Worm (Caenorhabditis elegans) whole organism, L2 larva: ENCODE measurements around the gene W07G4.8.

Experiments
- C34F6.9 ChIP-seq: fragments of 150-350 bp; optimal IDR thresholded peaks from 2 replicates; lab custom pipeline; 2014; ENCODE audit warnings: missing biosample characterization, missing genetic modification characterization
- R02D3.7 ChIP-seq: fragments of 150-350 bp; optimal IDR thresholded peaks from 2 replicates; lab custom pipeline; 2014; ENCODE audit warnings: missing biosample characterization, missing genetic modification characterization
- Y55F3AM.14 ChIP-seq: fragments of 200-800 bp; sonication (Bioruptor generic); optimal IDR thresholded peaks from 2 replicates; lab custom pipeline; 2018; ENCODE audit warnings: mild to moderate bottlenecking, missing genetic modification characterization, missing compliant biosample characterization
- ZK546.5 ChIP-seq: sonication (generic microtip); optimal IDR thresholded peaks from 2 replicates; lab custom pipeline; 2017; ENCODE audit warnings: missing biosample characterization, missing genetic modification characterization
- alr-1 ChIP-seq: fragments of 150-350 bp; optimal IDR thresholded peaks from 2 replicates; lab custom pipeline; 2014; ENCODE audit warnings: missing biosample characterization, missing genetic modification characterization
- ama-1 ChIP-seq: fragments of 150-350 bp; optimal IDR thresholded peaks from 2 replicates; lab custom pipeline; 2018; ENCODE audit warnings: inconsistent platforms
- blmp-1 ChIP-seq: sonication (generic microtip); optimal IDR thresholded peaks from 2 replicates; lab custom pipeline; 2017; ENCODE audit warnings: missing genetic modification characterization, mild to moderate bottlenecking, missing compliant biosample characterization, antibody characterized with exemption, moderate library complexity; ENCODE audit not compliant: insufficient read depth
- crh-2 ChIP-seq: sonication (generic microtip); optimal IDR thresholded peaks from 2 replicates; lab custom pipeline; 2017; ENCODE audit warnings: missing biosample characterization, missing genetic modification characterization
- dmd-4 ChIP-seq: sonication (generic microtip); optimal IDR thresholded peaks from 2 replicates; lab custom pipeline; 2017; ENCODE audit warnings: missing biosample characterization, missing genetic modification characterization
- egl-27 ChIP-seq: sonication (generic microtip); optimal IDR thresholded peaks from 3 replicates; lab custom pipeline; 2017; ENCODE audit warnings: missing biosample characterization, missing genetic modification reagents, missing genetic modification characterization
- elt-1 ChIP-seq: fragments of 150-350 bp; optimal IDR thresholded peaks from 2 replicates; lab custom pipeline; 2014; ENCODE audit warnings: missing biosample characterization, missing genetic modification characterization
- elt-3 ChIP-seq: sonication (generic microtip); optimal IDR thresholded peaks from 2 replicates; lab custom pipeline; 2017; ENCODE audit warnings: missing biosample characterization, missing genetic modification characterization
- fos-1 ChIP-seq: fragments of 150-350 bp; optimal IDR thresholded peaks from 2 replicates; lab custom pipeline; 2014; ENCODE audit warnings: missing biosample characterization, missing genetic modification characterization
- gmeb-1 ChIP-seq: fragments of 150-350 bp; optimal IDR thresholded peaks from 2 replicates; lab custom pipeline; 2014; ENCODE audit warnings: missing biosample characterization, missing genetic modification characterization
- lin-11 ChIP-seq: fragments of 150-350 bp; sonication (generic microtip); optimal IDR thresholded peaks from 2 replicates; lab custom pipeline; 2014; ENCODE audit warnings: missing biosample characterization, missing genetic modification characterization, inconsistent platforms, mixed read lengths
- lin-13 ChIP-seq: fragments of 150-350 bp; optimal IDR thresholded peaks from 2 replicates; lab custom pipeline; 2014; ENCODE audit warnings: missing biosample characterization, missing genetic modification reagents, missing genetic modification characterization
- lin-39 ChIP-seq: fragments of 150-350 bp; optimal IDR thresholded peaks from 2 replicates; lab custom pipeline; 2014; ENCODE audit warnings: missing biosample characterization, missing genetic modification reagents, missing genetic modification characterization
- lsy-2 ChIP-seq, 2 experiments: fragments of 150-350 bp in 1 of 2; sonication (generic microtip) in 1 of 2; optimal IDR thresholded peaks; 2 replicates each; lab custom pipeline; 2014 to 2017; ENCODE audit warnings: missing biosample characterization in 2 of 2, missing genetic modification characterization in 2 of 2
- mab-5 ChIP-seq: fragments of 150-350 bp; optimal IDR thresholded peaks from 2 replicates; lab custom pipeline; 2014; ENCODE audit warnings: missing biosample characterization, missing genetic modification characterization
- mbf-1 ChIP-seq: sonication (generic microtip); optimal IDR thresholded peaks from 2 replicates; lab custom pipeline; 2017; ENCODE audit warnings: missing biosample characterization, missing genetic modification characterization
- mdl-1 ChIP-seq, 2 experiments: fragments of 150-350 bp in 1 of 2; sonication (generic microtip) in 1 of 2; optimal IDR thresholded peaks; 2 replicates each; lab custom pipeline; 2017; ENCODE audit warnings: missing biosample characterization in 2 of 2, missing genetic modification characterization in 2 of 2
- nhr-10 ChIP-seq: sonication (generic microtip); optimal IDR thresholded peaks from 2 replicates; lab custom pipeline; 2017; ENCODE audit warnings: missing biosample characterization, missing genetic modification characterization
- nhr-11 ChIP-seq: fragments of 150-350 bp; optimal IDR thresholded peaks from 2 replicates; lab custom pipeline; 2014; ENCODE audit warnings: missing biosample characterization, missing genetic modification characterization
- nhr-12 ChIP-seq: fragments of 150-350 bp; optimal IDR thresholded peaks from 2 replicates; lab custom pipeline; 2014; ENCODE audit warnings: missing biosample characterization, missing genetic modification characterization
- nhr-129 ChIP-seq: fragments of 150-350 bp; optimal IDR thresholded peaks from 2 replicates; lab custom pipeline; 2014; ENCODE audit warnings: missing biosample characterization, missing genetic modification characterization
- nhr-21 ChIP-seq: fragments of 150-350 bp; optimal IDR thresholded peaks from 2 replicates; lab custom pipeline; 2014; ENCODE audit warnings: missing biosample characterization, missing genetic modification characterization
- nhr-23 ChIP-seq: fragments of 150-350 bp; optimal IDR thresholded peaks from 2 replicates; lab custom pipeline; 2014; ENCODE audit warnings: missing biosample characterization, missing genetic modification reagents, missing genetic modification characterization
- nhr-237 ChIP-seq: fragments of 150-350 bp; optimal IDR thresholded peaks from 2 replicates; lab custom pipeline; 2014; ENCODE audit warnings: missing biosample characterization, missing genetic modification characterization
- nhr-6 ChIP-seq: fragments of 150-350 bp; optimal IDR thresholded peaks from 2 replicates; lab custom pipeline; 2014; ENCODE audit warnings: missing biosample characterization, missing genetic modification characterization
- peb-1 ChIP-seq: fragments of 150-350 bp; optimal IDR thresholded peaks from 2 replicates; lab custom pipeline; 2014; ENCODE audit warnings: missing biosample characterization, missing genetic modification characterization
- skn-1 ChIP-seq: sonication (generic microtip); optimal IDR thresholded peaks from 2 replicates; lab custom pipeline; 2017; ENCODE audit warnings: missing biosample characterization, missing genetic modification characterization
- sma-3 ChIP-seq: sonication (generic microtip); optimal IDR thresholded peaks from 2 replicates; lab custom pipeline; 2016; ENCODE audit warnings: missing genetic modification reagents, missing genetic modification characterization, missing compliant biosample characterization
- sma-9 ChIP-seq, 2 experiments: fragments of 150-350 bp in 1 of 2; sonication (generic microtip) in 1 of 2; optimal IDR thresholded peaks; 2 replicates each; lab custom pipeline; 2014 to 2016; ENCODE audit warnings: missing genetic modification characterization in 2 of 2, mild to moderate bottlenecking in 1 of 2, missing biosample characterization in 1 of 2, missing compliant biosample characterization in 1 of 2, missing genetic modification reagents in 1 of 2, moderate library complexity in 1 of 2
- snpc-4 ChIP-seq: fragments of 150-350 bp; optimal IDR thresholded peaks from 2 replicates; lab custom pipeline; 2014; ENCODE audit warnings: missing biosample characterization, missing genetic modification characterization
- unc-39 ChIP-seq: fragments of 150-350 bp; optimal IDR thresholded peaks from 2 replicates; lab custom pipeline; 2014; ENCODE audit warnings: missing biosample characterization, missing genetic modification characterization
- unc-55 ChIP-seq: fragments of 150-350 bp; sonication (generic microtip); optimal IDR thresholded peaks from 3 replicates; lab custom pipeline; 2014; ENCODE audit warnings: missing biosample characterization, missing genetic modification reagents, missing genetic modification characterization
- zag-1 ChIP-seq: fragments of 150-350 bp; optimal IDR thresholded peaks from 2 replicates; lab custom pipeline; 2014; ENCODE audit warnings: missing biosample characterization, missing genetic modification characterization
- ztf-1 ChIP-seq: fragments of 200-800 bp; sonication (Bioruptor generic); conservative IDR thresholded peaks from 2 replicates; pipeline ENCODE4 v1.3.6; 2022; ENCODE audit warnings: missing genetic modification characterization, missing compliant biosample characterization
- ztf-11 ChIP-seq: sonication (generic microtip); optimal IDR thresholded peaks from 2 replicates; lab custom pipeline; 2017; ENCODE audit warnings: missing biosample characterization, missing genetic modification characterization
- ztf-4 ChIP-seq: fragments of 150-350 bp; optimal IDR thresholded peaks from 2 replicates; lab custom pipeline; 2014; ENCODE audit warnings: missing biosample characterization, missing genetic modification characterization

W07G4.8 gene

ce11 chrV:13024499-13024898, 24.9 kb downstream of the W07G4.8 start:
- TF ChIP-seq ztf-1 (GFP tag; lab: Robert Waterston, UW): no peak
- TF ChIP-seq nhr-21 (tag; lab: Kevin White, UChicago): no peak
- TF ChIP-seq mab-5 (tag; lab: Kevin White, UChicago): no peak
- TF ChIP-seq mbf-1 (tag; lab: Kevin White, UChicago): no peak
- TF ChIP-seq ztf-4 (tag; lab: Kevin White, UChicago): no peak
- TF ChIP-seq fos-1 (tag; lab: Kevin White, UChicago): no peak
- TF ChIP-seq zag-1 (tag; lab: Kevin White, UChicago): no peak
- TF ChIP-seq nhr-23: no peak
- no peak for TF ChIP-seq C34F6.9 (tag; lab: Kevin White, UChicago)
- TF ChIP-seq nhr-12 (tag; lab: Kevin White, UChicago): no peak
- TF ChIP-seq R02D3.7 (tag; lab: Kevin White, UChicago): no peak
- no peak for TF ChIP-seq ztf-11 (tag; lab: Kevin White, UChicago)
- no peak for TF ChIP-seq unc-39 (tag; lab: Kevin White, UChicago)
- no peak for TF ChIP-seq gmeb-1 (tag; lab: Kevin White, UChicago)
- TF ChIP-seq nhr-237: no peak
- TF ChIP-seq lin-39 (tag; lab: Kevin White, UChicago): no peak
- no peak for TF ChIP-seq lin-13
- no peak for TF ChIP-seq lsy-2 (tag; optimal IDR thresholded peaks at IDR 0.05; lab: Kevin White, UChicago)
- TF ChIP-seq crh-2 (tag; lab: Kevin White, UChicago): no peak
- no peak for TF ChIP-seq nhr-10

DNA sequence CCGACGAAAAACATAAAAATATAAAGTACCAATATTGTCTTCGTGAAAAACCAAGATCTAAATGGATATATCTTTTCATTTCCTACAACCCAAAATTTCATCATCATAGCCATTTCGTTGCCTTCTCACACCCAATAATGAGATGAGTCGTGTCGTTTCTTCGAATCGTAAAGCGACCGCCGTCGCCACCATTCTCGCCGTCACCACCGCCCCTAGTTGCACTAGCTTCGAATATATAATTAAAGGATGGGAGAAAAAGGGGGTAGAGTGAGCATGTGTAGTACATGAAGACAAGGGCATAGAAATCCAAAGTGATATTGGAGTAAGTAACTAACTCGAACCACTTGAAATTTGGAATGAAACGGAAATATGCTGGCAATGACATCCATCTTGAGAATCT, 27.1 kb downstream of the W07G4.8 start:
- no peak for TF ChIP-seq lin-11
- no peak for TF ChIP-seq dmd-4
- TF ChIP-seq sma-3 (GFP tag; lab: Kevin White, UChicago): no peak
- TF ChIP-seq nhr-10: no peak
- TF ChIP-seq mdl-1 (tag; optimal IDR thresholded peaks at IDR 0.05; lab: Kevin White, UChicago): no peak
- no peak for TF ChIP-seq unc-55
- no peak for TF ChIP-seq ZK546.5
- TF ChIP-seq peb-1: no peak
- no peak for TF ChIP-seq elt-3 (tag; lab: Kevin White, UChicago)
- no peak for TF ChIP-seq nhr-237
- no peak for TF ChIP-seq crh-2 (tag; lab: Kevin White, UChicago)
- no peak for TF ChIP-seq nhr-23
- no peak for TF ChIP-seq skn-1 (tag; lab: Kevin White, UChicago)

DNA sequence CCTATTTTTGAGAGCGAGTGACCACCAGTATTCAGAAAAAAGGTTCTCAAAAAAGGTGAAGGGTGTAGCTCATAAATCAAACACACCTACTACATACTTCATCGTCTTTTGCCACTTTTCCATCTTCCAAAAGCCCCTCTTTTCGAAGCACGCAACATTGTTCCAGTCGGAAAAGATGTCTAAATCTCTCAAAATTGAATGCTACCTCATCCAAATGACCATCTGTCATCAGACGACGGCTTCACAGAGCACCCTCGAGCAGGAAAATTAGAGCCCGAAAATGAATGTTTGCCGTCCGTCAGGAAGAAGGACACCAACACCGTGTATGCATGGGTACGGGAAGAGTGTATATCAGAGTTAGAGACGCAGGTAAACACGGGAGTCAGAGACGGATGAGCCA, 27.8 kb downstream of the W07G4.8 start:
- TF ChIP-seq elt-1 (tag; lab: Kevin White, UChicago) (no peak), snpc-4 (tag; lab: Kevin White, UChicago) (no peak), blmp-1 (tag; lab: Kevin White, UChicago) (no peak), mbf-1 (tag; lab: Kevin White, UChicago) (no peak), mdl-1 (tag; optimal IDR thresholded peaks at IDR 0.05; lab: Kevin White, UChicago) (no peak), Y55F3AM.14 (GFP tag; lab: Kevin White, UChicago) (no peak), gmeb-1 (tag; lab: Kevin White, UChicago) (no peak), peb-1 (no peak)

DNA sequence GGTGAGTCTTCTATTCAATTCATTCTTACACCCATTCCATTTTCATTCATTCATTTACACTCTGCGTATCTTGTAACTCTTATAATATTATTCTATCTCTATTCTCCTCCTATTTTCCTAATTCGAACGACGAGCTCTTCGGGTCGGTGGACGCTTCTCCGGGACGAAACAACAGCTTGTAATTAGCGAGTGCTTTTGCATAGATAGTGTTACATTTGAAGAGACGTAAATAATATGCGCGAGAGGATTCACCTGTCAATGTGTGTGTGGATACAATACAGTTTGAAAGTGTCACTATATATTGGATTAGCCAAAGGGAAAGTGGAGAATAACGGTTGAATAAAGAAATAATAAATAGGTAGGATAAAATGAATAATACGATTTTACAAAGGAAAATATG, 28.7 kb downstream of the W07G4.8 start:
- no peak for TF ChIP-seq egl-27 (tag; lab: Kevin White, UChicago)
- no peak for TF ChIP-seq ama-1 (lab: Kevin White, UChicago)
- TF ChIP-seq ztf-11 (tag; lab: Kevin White, UChicago): no peak
- TF ChIP-seq nhr-129 (tag; lab: Kevin White, UChicago): no peak
- no peak for TF ChIP-seq nhr-6 (tag; lab: Kevin White, UChicago)
- TF ChIP-seq mab-5 (tag; lab: Kevin White, UChicago): no peak
- no peak for TF ChIP-seq sma-3 (GFP tag; lab: Kevin White, UChicago)
- no peak for TF ChIP-seq gmeb-1 (tag; lab: Kevin White, UChicago)

DNA sequence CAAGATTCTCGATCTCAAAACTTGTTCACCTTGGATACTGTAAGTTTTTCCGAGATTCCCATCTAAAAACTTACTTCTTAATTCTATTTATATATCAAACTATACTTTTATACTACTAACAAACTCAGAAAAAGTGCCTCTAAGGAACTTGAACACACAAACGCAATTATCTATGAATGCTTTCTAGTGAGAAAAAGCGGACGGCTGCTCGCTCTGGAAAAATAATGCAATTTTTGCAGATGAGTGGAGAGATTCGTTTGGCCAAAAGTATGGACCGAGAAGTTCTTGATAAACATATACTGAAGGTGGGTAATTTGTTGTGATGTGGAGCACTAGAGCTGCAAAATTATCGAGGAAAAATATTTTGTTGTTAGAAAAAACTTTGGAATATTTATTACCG, 29.3 kb downstream of the W07G4.8 start:
- TF ChIP-seq C34F6.9 (tag; lab: Kevin White, UChicago) (no peak), zag-1 (tag; lab: Kevin White, UChicago) (no peak), egl-27 (tag; lab: Kevin White, UChicago) (no peak), mbf-1 (tag; lab: Kevin White, UChicago) (no peak), unc-39 (tag; lab: Kevin White, UChicago) (no peak), sma-9 (GFP tag; optimal IDR thresholded peaks at IDR 0.05; lab: Kevin White, UChicago) (no peak), sma-9 (tag; optimal IDR thresholded peaks at IDR 0.05; lab: Kevin White, UChicago) (no peak), nhr-11 (tag; lab: Kevin White, UChicago) (no peak), ztf-11 (tag; lab: Kevin White, UChicago) (no peak), skn-1 (tag; lab: Kevin White, UChicago) (no peak), nhr-12 (tag; lab: Kevin White, UChicago) (no peak), ztf-4 (tag; lab: Kevin White, UChicago) (no peak), mdl-1 (tag; optimal IDR thresholded peaks at IDR 0.05; lab: Kevin White, UChicago) (no peak), alr-1 (tag; lab: Kevin White, UChicago) (no peak), nhr-6 (tag; lab: Kevin White, UChicago) (no peak)
